Worm (Caenorhabditis elegans): ENCODE results near the gene C25F9.11.

- TF ChIP-seq aly-2 (tag; optimal IDR thresholded peaks at IDR 0.05) (no peak), nhr-28 (tag; optimal IDR thresholded peaks at IDR 0.05) (no peak), unc-62 (GFP tag; optimal IDR thresholded peaks at IDR 0.05) (no peak), ceh-82 (tag; optimal IDR thresholded peaks at IDR 0.05) (no peak), nhr-11 (tag; optimal IDR thresholded peaks at IDR 0.05) (no peak), jun-1 (tag; optimal IDR thresholded peaks at IDR 0.05) (no peak), lin-15B (tag; optimal IDR thresholded peaks at IDR 0.05) (no peak), nhr-67 (tag; optimal IDR thresholded peaks at IDR 0.05) (no peak)
Measured at ce11 chrV:19432972-19433371, at the start of gene C25F9.11.
